Fruit fly (Drosophila melanogaster) whole organism, embryonic: Measurements from ENCODE around the gene Mettl2.

Experiments
- Asciz ChIP-seq: fragments of 200-800 bp; sonication (Bioruptor generic); optimal IDR thresholded peaks from 2 replicates; lab custom pipeline; 2017; ENCODE audit warnings: missing biosample characterization, mild to moderate bottlenecking, missing genetic modification characterization, missing genetic modification reagents
- CG10543 ChIP-seq: fragments of 200-800 bp; sonication (Bioruptor generic); optimal IDR thresholded peaks from 3 replicates; lab custom pipeline; 2017; ENCODE audit warnings: missing biosample characterization, mild to moderate bottlenecking, missing genetic modification characterization, moderate library complexity
- CG10654 ChIP-seq: fragments of 200-800 bp; sonication (Bioruptor generic); optimal IDR thresholded peaks from 2 replicates; lab custom pipeline; 2016; ENCODE audit warnings: missing biosample characterization, missing genetic modification characterization
- CG11723 ChIP-seq: fragments of 200-800 bp; sonication (Bioruptor generic); optimal IDR thresholded peaks from 2 replicates; lab custom pipeline; 2017; ENCODE audit warnings: missing biosample characterization, mild to moderate bottlenecking, missing genetic modification characterization
- CG13123 ChIP-seq: fragments of 200-800 bp; sonication (Bioruptor generic); optimal IDR thresholded peaks from 2 replicates; lab custom pipeline; 2016; ENCODE audit warnings: missing biosample characterization, missing genetic modification characterization
- CG14014 ChIP-seq: fragments of 200-800 bp; sonication (Bioruptor generic); IDR thresholded peaks from 2 replicates; pipeline ENCODE4 v1.3.6; 2022; ENCODE audit warnings: missing biosample characterization, missing genetic modification characterization
- CG1647 ChIP-seq: fragments of 200-800 bp; sonication (Bioruptor generic); optimal IDR thresholded peaks from 3 replicates; lab custom pipeline; 2016; ENCODE audit warnings: missing biosample characterization, missing genetic modification characterization
- CG16813 ChIP-seq: fragments of 200-800 bp; sonication (Bioruptor generic); IDR thresholded peaks from 3 replicates; pipeline ENCODE4 v1.3.6; 2022; ENCODE audit warnings: missing biosample characterization, missing genetic modification characterization; ENCODE audit not compliant: partially characterized antibody
- CG17361 ChIP-seq: fragments of 200-800 bp; sonication (Bioruptor generic); IDR thresholded peaks from 3 replicates; pipeline ENCODE4 v1.3.6; 2022; ENCODE audit warnings: missing biosample characterization, missing genetic modification characterization
- CG17829 ChIP-seq: fragments of 200-800 bp; optimal IDR thresholded peaks from 2 replicates; lab custom pipeline; 2019; ENCODE audit warnings: missing biosample characterization, mild to moderate bottlenecking, missing genetic modification characterization, moderate library complexity
- CG18599 ChIP-seq: fragments of 200-800 bp; sonication (Bioruptor generic); optimal IDR thresholded peaks from 3 replicates; lab custom pipeline; 2017; ENCODE audit warnings: missing biosample characterization, missing genetic modification characterization, mild to moderate bottlenecking, moderate library complexity, missing genetic modification reagents
- CG2889 ChIP-seq: fragments of 200-800 bp; sonication (Bioruptor generic); IDR thresholded peaks from 3 replicates; pipeline ENCODE4 v1.3.6; 2022; ENCODE audit warnings: missing biosample characterization, missing genetic modification characterization
- CG30020 ChIP-seq: fragments of 200-800 bp; optimal IDR thresholded peaks from 2 replicates; lab custom pipeline; 2019; ENCODE audit warnings: missing biosample characterization, mild to moderate bottlenecking, missing genetic modification characterization, moderate library complexity
- CG31224 ChIP-seq: fragments of 200-800 bp; sonication (Bioruptor generic); IDR thresholded peaks from 2 replicates; pipeline ENCODE4 v1.3.6; 2022; ENCODE audit warnings: missing biosample characterization, missing genetic modification characterization
- CG3838 ChIP-seq: fragments of 200-800 bp; sonication (Bioruptor generic); optimal IDR thresholded peaks from 3 replicates; lab custom pipeline; 2016; ENCODE audit warnings: missing biosample characterization, missing genetic modification characterization
- CG5245 ChIP-seq: fragments of 200-800 bp; sonication (Bioruptor generic); optimal IDR thresholded peaks from 3 replicates; lab custom pipeline; 2016; ENCODE audit warnings: missing biosample characterization, missing genetic modification characterization
- CG5953 ChIP-seq: fragments of 200-800 bp; sonication (Bioruptor generic); IDR thresholded peaks from 2 replicates; pipeline ENCODE4 v1.3.6; 2022; ENCODE audit warnings: missing biosample characterization, missing genetic modification characterization
- CG6683 ChIP-seq: fragments of 200-800 bp; sonication (Bioruptor generic); optimal IDR thresholded peaks from 2 replicates; lab custom pipeline; 2017; ENCODE audit warnings: missing biosample characterization, mild to moderate bottlenecking, missing genetic modification characterization, missing genetic modification reagents
- CG7357 ChIP-seq: fragments of 200-800 bp; sonication (Bioruptor generic); IDR thresholded peaks from 3 replicates; pipeline ENCODE4 v1.3.6; 2022; ENCODE audit warnings: missing biosample characterization, missing genetic modification characterization
- CG8290 ChIP-seq, 3 experiments: fragments of 200-800 bp; sonication (Bioruptor generic); optimal IDR thresholded peaks; 2 replicates each; lab custom pipeline; 2016 to 2019; ENCODE audit warnings: missing biosample characterization in 3 of 3, missing genetic modification characterization in 3 of 3, mild to moderate bottlenecking in 2 of 3, moderate library complexity in 1 of 3
- CG8924 ChIP-seq: fragments of 200-800 bp; optimal IDR thresholded peaks from 3 replicates; lab custom pipeline; 2019; ENCODE audit warnings: missing biosample characterization, mild to moderate bottlenecking, missing genetic modification characterization, moderate library complexity
- Chrac-16 ChIP-seq: fragments of 200-800 bp; sonication (Bioruptor generic); optimal IDR thresholded peaks from 3 replicates; lab custom pipeline; 2016; ENCODE audit warnings: missing biosample characterization, missing genetic modification characterization
- D ChIP-seq, 2 experiments: fragments of 200-800 bp in 1 of 2; fragments of >200 bp in 1 of 2; sonication (Bioruptor generic) in 1 of 2; optimal IDR thresholded peaks; 2 replicates in 1 of 2; 3 replicates in 1 of 2; lab custom pipeline; 2017; ENCODE audit warnings: mild to moderate bottlenecking in 1 of 2, missing biosample characterization in 1 of 2, missing genetic modification characterization in 1 of 2, missing genetic modification reagents in 1 of 2
- ERR ChIP-seq: fragments of 200-800 bp; sonication (Bioruptor generic); optimal IDR thresholded peaks from 2 replicates; lab custom pipeline; 2016; ENCODE audit warnings: missing biosample characterization, missing genetic modification characterization
- Hr39 ChIP-seq: fragments of >200 bp; optimal IDR thresholded peaks from 2 replicates; lab custom pipeline; 2017
- Scr ChIP-seq: fragments of 200-800 bp; sonication (Bioruptor generic); IDR thresholded peaks from 2 replicates; pipeline ENCODE4 v1.3.6; 2022; ENCODE audit warnings: missing biosample characterization, missing genetic modification characterization; ENCODE audit not compliant: partially characterized antibody
- Side ChIP-seq: fragments of 200-800 bp; sonication (Bioruptor generic); optimal IDR thresholded peaks from 2 replicates; lab custom pipeline; 2016; ENCODE audit warnings: missing biosample characterization, missing genetic modification characterization
- Stat92E ChIP-seq, 3 experiments: fragments of >200 bp in 2 of 3; fragments of 200-800 bp in 1 of 3; sonication (Bioruptor generic) in 1 of 3; optimal IDR thresholded peaks; 2 replicates each; lab custom pipeline; 2017 to 2019; ENCODE audit warnings: missing biosample characterization in 3 of 3, missing genetic modification characterization in 3 of 3, mild to moderate bottlenecking in 1 of 3, moderate library complexity in 1 of 3
- Trl ChIP-seq, 3 experiments: fragments of >200 bp in 2 of 3; fragments of 200-800 bp in 1 of 3; sonication (Bioruptor generic) in 1 of 3; optimal IDR thresholded peaks; 2 replicates in 1 of 3; 3 replicates in 2 of 3; lab custom pipeline; 2016 to 2017; ENCODE audit warnings: missing biosample characterization in 1 of 3, missing genetic modification characterization in 1 of 3
- ac ChIP-seq: fragments of 200-800 bp; sonication (Bioruptor generic); optimal IDR thresholded peaks from 3 replicates; lab custom pipeline; 2017; ENCODE audit warnings: missing biosample characterization, mild to moderate bottlenecking, missing genetic modification characterization
- ara ChIP-seq: fragments of 200-800 bp; sonication (Bioruptor generic); IDR thresholded peaks from 2 replicates; pipeline ENCODE4 v1.3.6; 2022; ENCODE audit warnings: missing biosample characterization, missing genetic modification characterization
- da ChIP-seq: fragments of 200-800 bp; sonication (Bioruptor generic); optimal IDR thresholded peaks from 2 replicates; lab custom pipeline; 2016; ENCODE audit warnings: missing biosample characterization, missing genetic modification characterization
- dimm ChIP-seq: fragments of 200-800 bp; sonication (Bioruptor generic); IDR thresholded peaks from 2 replicates; pipeline ENCODE4 v1.3.6; 2022; ENCODE audit warnings: missing biosample characterization, missing genetic modification characterization
- gsb-n ChIP-seq: fragments of 200-800 bp; sonication (Bioruptor generic); optimal IDR thresholded peaks from 3 replicates; lab custom pipeline; 2018; ENCODE audit warnings: missing biosample characterization, mild to moderate bottlenecking, missing genetic modification characterization
- klu ChIP-seq: fragments of 200-800 bp; sonication (Bioruptor generic); IDR thresholded peaks from 2 replicates; pipeline ENCODE4 v1.3.6; 2022; ENCODE audit warnings: missing biosample characterization, missing genetic modification characterization
- lov ChIP-seq, 2 experiments: fragments of 200-800 bp in 1 of 2; fragments of >200 bp in 1 of 2; sonication (Bioruptor generic) in 1 of 2; IDR thresholded peaks in 1 of 2; optimal IDR thresholded peaks in 1 of 2; 2 replicates in 1 of 2; 3 replicates in 1 of 2; pipeline versions ENCODE4 v1.3.6 to Lab custom; 2017 to 2022; ENCODE audit warnings: missing biosample characterization in 1 of 2, missing genetic modification characterization in 1 of 2
- nau ChIP-seq: fragments of 200-800 bp; sonication (Bioruptor generic); optimal IDR thresholded peaks from 3 replicates; lab custom pipeline; 2017; ENCODE audit warnings: missing biosample characterization, mild to moderate bottlenecking, missing genetic modification characterization, missing genetic modification reagents
- onecut ChIP-seq: fragments of 200-800 bp; sonication (Bioruptor generic); IDR thresholded peaks from 2 replicates; pipeline ENCODE4 v1.3.6; 2022; ENCODE audit warnings: missing biosample characterization, missing genetic modification characterization
- pita ChIP-seq: fragments of 200-800 bp; sonication (Bioruptor generic); optimal IDR thresholded peaks from 2 replicates; lab custom pipeline; 2017; ENCODE audit warnings: missing biosample characterization, mild to moderate bottlenecking, missing genetic modification characterization
- pnt ChIP-seq: fragments of 200-800 bp; sonication (Bioruptor generic); optimal IDR thresholded peaks from 3 replicates; lab custom pipeline; 2016; ENCODE audit warnings: missing biosample characterization, missing genetic modification characterization
- pum ChIP-seq: fragments of 200-800 bp; sonication (Bioruptor generic); optimal IDR thresholded peaks from 2 replicates; lab custom pipeline; 2016; ENCODE audit warnings: missing biosample characterization, missing genetic modification characterization
- sc ChIP-seq, 3 experiments: fragments of >200 bp in 2 of 3; fragments of 200-800 bp in 1 of 3; sonication (Bioruptor generic) in 1 of 3; optimal IDR thresholded peaks; 2 replicates in 2 of 3; 3 replicates in 1 of 3; lab custom pipeline; 2017; ENCODE audit warnings: mild to moderate bottlenecking in 1 of 3, missing biosample characterization in 1 of 3, missing genetic modification characterization in 1 of 3, missing genetic modification reagents in 1 of 3
- sens ChIP-seq: fragments of 200-800 bp; sonication (Bioruptor generic); peaks from one replicate; lab custom pipeline; 2016; ENCODE audit warnings: missing biosample characterization, missing genetic modification characterization
- sna ChIP-seq: fragments of 200-800 bp; sonication (Bioruptor generic); IDR thresholded peaks from 2 replicates; pipeline ENCODE4 v1.3.6; 2022; ENCODE audit warnings: missing biosample characterization, missing genetic modification characterization; ENCODE audit not compliant: partially characterized antibody
- so ChIP-seq: fragments of 200-800 bp; sonication (Bioruptor generic); IDR thresholded peaks from 3 replicates; pipeline ENCODE4 v1.3.6; 2022; ENCODE audit warnings: missing biosample characterization, missing genetic modification characterization
- tgo ChIP-seq: fragments of 200-800 bp; sonication (Bioruptor generic); IDR thresholded peaks from 3 replicates; pipeline ENCODE4 v1.3.6; 2022; ENCODE audit warnings: missing biosample characterization, missing genetic modification characterization
- zf30C ChIP-seq: fragments of 200-800 bp; sonication (Bioruptor generic); optimal IDR thresholded peaks from 3 replicates; lab custom pipeline; 2018; ENCODE audit warnings: missing biosample characterization, mild to moderate bottlenecking, missing genetic modification characterization

The Mettl2 gene

dm6 chr3L:1644920-1645567 is 6.0 kb upstream of the Mettl2 start, which contains the start of the genes alphaCOP and CG13919 (continued):
- TF ChIP-seq CG5953 (GFP tag; lab: Robert Waterston, UW) (peak; percentile 97), CG11723 (GFP tag; lab: Kevin White, UChicago) (peak; percentile 89), CG6683 (GFP tag; lab: Kevin White, UChicago) (peak; percentile 82), CG10654 (GFP tag; lab: Kevin White, UChicago) (peak; percentile 89), CG3838 (peak; percentile 89), sna (GFP tag; lab: Robert Waterston, UW) (no peak), CG17829 (tag; lab: Kevin White, UChicago) (peak; percentile 95), CG2889 (GFP tag; lab: Robert Waterston, UW) (peak; percentile 98), ara (peak; percentile 96), CG14014 (peak; percentile 96), CG17361 (GFP tag; lab: Robert Waterston, UW) (peak; percentile 98), tgo (GFP tag; lab: Robert Waterston, UW) (peak; percentile 97), CG8924 (peak; percentile 97), CG7357 (GFP tag; lab: Robert Waterston, UW) (peak; percentile 87), sens (GFP tag; lab: Kevin White, UChicago) (peak; percentile 99), so (GFP tag; lab: Robert Waterston, UW) (peak; percentile 97), Trl (optimal IDR thresholded peaks at IDR 0.05; lab: Kevin White, UChicago) (no peak), Trl (GFP tag; optimal IDR thresholded peaks at IDR 0.05; lab: Kevin White, UChicago) (peak; percentile 92), D (optimal IDR thresholded peaks at IDR 0.05; lab: Kevin White, UChicago) (no peak), D (GFP tag; optimal IDR thresholded peaks at IDR 0.05; lab: Kevin White, UChicago) (peak; percentile 88), Chrac-16 (GFP tag; lab: Kevin White, UChicago) (peak; percentile 98), dimm (peak; percentile 95), CG10543 (GFP tag; lab: Kevin White, UChicago) (peak; percentile 90), CG16813 (GFP tag; lab: Robert Waterston, UW) (0 out of 3 replicates have a peak, but pooled peaks have one; percentile 9), nau (GFP tag; lab: Kevin White, UChicago) (no peak), gsb-n (tag; lab: Kevin White, UChicago) (peak; percentile 97), CG1647 (GFP tag; lab: Kevin White, UChicago) (peak; percentile 96), CG18599 (peak; percentile 93), ac (GFP tag; lab: Kevin White, UChicago) (peak; percentile 84), CG31224 (GFP tag; lab: Robert Waterston, UW) (peak; percentile 94), Asciz (GFP tag; lab: Kevin White, UChicago) (no peak), Stat92E (GFP tag; optimal IDR thresholded peaks at IDR 0.05; lab: Kevin White, UChicago) (peak in 1 of 3 experiments; percentile 98), CG5245 (peak; percentile 91), CG13123 (peak; percentile 94), ERR (GFP tag; lab: Kevin White, UChicago) (peak; percentile 88), onecut (GFP tag; lab: Robert Waterston, UW) (peak; percentile 82; the same call in 1 of the 2 replicates), pum (peak; percentile 91), sc (optimal IDR thresholded peaks at IDR 0.05; lab: Kevin White, UChicago) (no peak), sc (GFP tag; optimal IDR thresholded peaks at IDR 0.05; lab: Kevin White, UChicago) (peak; percentile 95), klu (GFP tag; lab: Robert Waterston, UW) (peak; percentile 89), Hr39 (lab: Kevin White, UChicago) (peak; percentile 23), CG30020 (tag; lab: Kevin White, UChicago) (peak; percentile 86), Scr (GFP tag; lab: Robert Waterston, UW) (no peak), da (peak; percentile 72), lov (optimal IDR thresholded peaks at IDR 0.05; lab: Kevin White, UChicago) (no peak), lov (GFP tag; IDR thresholded peaks at IDR 0.05; lab: Robert Waterston, UW) (peak; percentile 96), pita (no peak), Side (GFP tag; lab: Kevin White, UChicago) (peak; percentile 67), zf30C (GFP tag; lab: Kevin White, UChicago) (no peak), CG8290 (GFP tag; optimal IDR thresholded peaks at IDR 0.05; lab: Kevin White, UChicago) (peak; percentile 97), CG8290 (tag; optimal IDR thresholded peaks at IDR 0.05; lab: Kevin White, UChicago) (peak; percentile 79 to 85), pnt (peak; percentile 89)
